Worm (Caenorhabditis elegans): Measurements from ENCODE around the gene Y54G2A.26.

ce11 chrIV:3038740-3039139 is 43.5 kb upstream of the Y54G2A.26 start:
- TF ChIP-seq F39B2.1 (GFP tag; IDR thresholded peaks at IDR 0.05) (no peak), B0035.1 (tag; optimal IDR thresholded peaks at IDR 0.05) (no peak), unc-62 (GFP tag; optimal IDR thresholded peaks at IDR 0.05) (no peak), pha-4 (tag; optimal IDR thresholded peaks at IDR 0.05) (no peak), hlh-26 (GFP tag; conservative IDR thresholded peaks at IDR 0.05) (no peak), C17E4.6 (GFP tag; IDR thresholded peaks at IDR 0.05) (no peak), cebp-1 (GFP tag; IDR thresholded peaks at IDR 0.05) (no peak), cebp-1 (tag; optimal IDR thresholded peaks at IDR 0.05) (no peak), ama-1 (optimal IDR thresholded peaks at IDR 0.05) (no peak), ama-1 (GFP tag; optimal IDR thresholded peaks at IDR 0.05) (no peak), aptf-3 (GFP tag; IDR thresholded peaks at IDR 0.05) (no peak), ztf-28 (GFP tag; IDR thresholded peaks at IDR 0.05) (no peak), F22D6.2 (tag; optimal IDR thresholded peaks at IDR 0.05) (no peak), nhr-120 (GFP tag; IDR thresholded peaks at IDR 0.05) (no peak)
